Worm (Caenorhabditis elegans) whole organism, mixed stage, embryonic: ENCODE results near the gene Y43C5B.2.
"Not testable (repeated sequence)": the region's sequence is repeated elsewhere in the genome, so short reads cannot be mapped to it uniquely, and the experiment has no call there.

Source experiments
- blmp-1 ChIP-seq: fragments of 150-350 bp; optimal IDR thresholded peaks from 2 replicates; lab custom pipeline; 2014; ENCODE audit warnings: missing biosample characterization, missing genetic modification characterization
- ceh-83 ChIP-seq: fragments of 200-800 bp; sonication (Bioruptor generic); optimal IDR thresholded peaks from 2 replicates; lab custom pipeline; 2018; ENCODE audit warnings: mild to moderate bottlenecking, missing genetic modification characterization, missing compliant biosample characterization
- drap-1 ChIP-seq: fragments of 200-800 bp; sonication (Bioruptor generic); optimal IDR thresholded peaks from 3 replicates; lab custom pipeline; 2018; ENCODE audit warnings: mild to moderate bottlenecking, missing genetic modification characterization, missing compliant biosample characterization
- elt-1 ChIP-seq: sonication (generic microtip); optimal IDR thresholded peaks from 2 replicates; lab custom pipeline; 2017; ENCODE audit warnings: missing genetic modification characterization, mild to moderate bottlenecking, missing compliant biosample characterization, antibody characterized with exemption, moderate library complexity, borderline replicate concordance; ENCODE audit not compliant: insufficient read depth
- hlh-1 ChIP-seq: fragments of 150-350 bp; optimal IDR thresholded peaks from 2 replicates; lab custom pipeline; 2014; ENCODE audit warnings: missing biosample characterization, missing genetic modification reagents, missing genetic modification characterization
- nhr-237 ChIP-seq: fragments of 150-350 bp; optimal IDR thresholded peaks from 2 replicates; lab custom pipeline; 2014; ENCODE audit warnings: missing biosample characterization, missing genetic modification characterization
- sptf-1 ChIP-seq: sonication (generic microtip); optimal IDR thresholded peaks from 2 replicates; lab custom pipeline; 2017; ENCODE audit warnings: mild to moderate bottlenecking, missing genetic modification characterization, moderate library complexity, missing compliant biosample characterization
- unc-62 ChIP-seq: fragments of 150-350 bp; optimal IDR thresholded peaks from 2 replicates; lab custom pipeline; 2014; ENCODE audit warnings: missing biosample characterization, missing genetic modification reagents, missing genetic modification characterization
- ztf-11 ChIP-seq: fragments of 150-350 bp; optimal IDR thresholded peaks from 2 replicates; lab custom pipeline; 2014; ENCODE audit warnings: missing biosample characterization, missing genetic modification characterization

- not testable (repeated sequence) for TF ChIP-seq nhr-237 (tag; lab: Kevin White, UChicago); unc-62; drap-1; elt-1; blmp-1 (tag; lab: Kevin White, UChicago); sptf-1; ceh-83 (GFP tag; lab: Kevin White, UChicago); hlh-1 (tag; lab: Kevin White, UChicago); ztf-11
Observed at ce11 chrIV:10322650-10323049, 29.5 kb downstream of the Y43C5B.2 start, which contains the start of gene R09E10.1.
